Worm (Caenorhabditis elegans): Measurements from ENCODE around the gene zipt-17.

DNA sequence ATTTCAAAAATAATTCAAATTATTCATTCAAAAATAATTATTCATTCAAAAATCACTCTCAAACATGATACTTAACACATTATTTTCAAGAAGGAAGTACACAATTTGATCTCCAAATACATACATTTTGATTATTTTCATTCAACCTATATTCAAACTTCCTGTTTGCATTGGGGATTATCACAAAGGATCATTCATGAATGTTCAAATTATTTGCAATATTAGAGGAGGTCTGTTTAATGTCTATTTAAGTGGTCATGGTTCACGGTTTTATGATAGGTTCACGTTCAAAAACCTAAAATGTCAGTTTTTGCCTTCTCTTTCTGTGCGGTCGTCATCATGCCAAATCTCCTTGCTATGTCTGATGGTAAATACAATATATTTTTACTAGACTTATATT is 6.1 kb downstream of the zipt-17 start, which contains the start of gene clec-202:
- no peak for TF ChIP-seq fos-1 (tag; optimal IDR thresholded peaks at IDR 0.05)
- TF ChIP-seq nhr-28 (tag; optimal IDR thresholded peaks at IDR 0.05): no peak
- TF ChIP-seq lin-13 (GFP tag; optimal IDR thresholded peaks at IDR 0.05): no peak
- TF ChIP-seq zfp-3 (GFP tag; conservative IDR thresholded peaks at IDR 0.05): no peak

Measured in whole organism, L4 larva.